Fruit fly (Drosophila melanogaster): ENCODE data around the gene CG12502.

Gene CG12502

dm6 chr3L:857063-858015 is 7.9 kb upstream of the CG12502 start, which contains the start of gene dpr20 (continued):
- TF ChIP-seq ken (GFP tag; IDR thresholded peaks at IDR 0.05) (peak; percentile 88), lola (GFP tag; optimal IDR thresholded peaks at IDR 0.05) (peak in 1 of 3 experiments; percentile 35), Ptx1 (GFP tag; IDR thresholded peaks at IDR 0.05) (peak; percentile 92), pnt (GFP tag; optimal IDR thresholded peaks at IDR 0.05) (peak; percentile 56), HmgD (GFP tag; optimal IDR thresholded peaks at IDR 0.05) (peak; percentile 36), z (GFP tag; IDR thresholded peaks at IDR 0.05) (no peak), Abd-B (GFP tag; optimal IDR thresholded peaks at IDR 0.05) (peak; percentile 60), maf-S (GFP tag; optimal IDR thresholded peaks at IDR 0.05) (peak; percentile 53), CG7786 (GFP tag; optimal IDR thresholded peaks at IDR 0.05) (peak; percentile 69), PHDP (tag; optimal IDR thresholded peaks at IDR 0.05) (peak; percentile 80), ab (GFP tag; optimal IDR thresholded peaks at IDR 0.05) (peak; percentile 0), ap (GFP tag; IDR thresholded peaks at IDR 0.05) (peak; percentile 76), CG7372 (GFP tag; IDR thresholded peaks at IDR 0.05) (peak; percentile 81), CG6813 (GFP tag; optimal IDR thresholded peaks at IDR 0.05) (peak; percentile 46), Atf6 (GFP tag; IDR thresholded peaks at IDR 0.05) (peak; percentile 82), CG12391 (tag; optimal IDR thresholded peaks at IDR 0.05) (peak; percentile 72), CG32532 (GFP tag; IDR thresholded peaks at IDR 0.05) (peak; percentile 93), jumu (GFP tag; optimal IDR thresholded peaks at IDR 0.05) (peak; percentile 64), bbx (GFP tag; IDR thresholded peaks at IDR 0.05; ENCODE audit: partially characterized antibody) (no peak), zen (tag; optimal IDR thresholded peaks at IDR 0.05) (peak; percentile 41), CG7271 (tag; optimal IDR thresholded peaks at IDR 0.05) (no peak), rib (GFP tag; IDR thresholded peaks at IDR 0.05) (peak; percentile 79), bigmax (GFP tag; optimal IDR thresholded peaks at IDR 0.05) (peak; percentile 7), E2f1 (GFP tag; IDR thresholded peaks at IDR 0.05) (peak; percentile 83), jigr1 (GFP tag; IDR thresholded peaks at IDR 0.05) (peak; percentile 68; the same call in 1 of the 3 replicates), Adf1 (GFP tag; IDR thresholded peaks at IDR 0.05) (peak; percentile 53), dati (GFP tag; IDR thresholded peaks at IDR 0.05) (peak; percentile 71), CG9215 (GFP tag; IDR thresholded peaks at IDR 0.05) (peak; percentile 81), CG2712 (tag; optimal IDR thresholded peaks at IDR 0.05) (peak; percentile 60), CG34422 (GFP tag; IDR thresholded peaks at IDR 0.05) (peak; percentile 86), insv (GFP tag; optimal IDR thresholded peaks at IDR 0.05) (peak in 1 of 2 experiments; percentile 61), fu2 (GFP tag; optimal IDR thresholded peaks at IDR 0.05) (peak; percentile 69), gro (GFP tag; optimal IDR thresholded peaks at IDR 0.05) (peak; percentile 40), CG9797 (GFP tag; optimal IDR thresholded peaks at IDR 0.05) (no peak), Oaz (GFP tag; IDR thresholded peaks at IDR 0.05) (peak; percentile 74), CG11504 (tag; optimal IDR thresholded peaks at IDR 0.05) (peak; percentile 70), sima (GFP tag; optimal IDR thresholded peaks at IDR 0.05) (no peak), vnd (GFP tag; IDR thresholded peaks at IDR 0.05; ENCODE audit: partially characterized antibody) (no peak), CkIIα-i1 (GFP tag; IDR thresholded peaks at IDR 0.05) (no peak), CG1233 (GFP tag; optimal IDR thresholded peaks at IDR 0.05) (peak; percentile 34), CG15011 (GFP tag; optimal IDR thresholded peaks at IDR 0.05) (peak; percentile 58), sc (optimal IDR thresholded peaks at IDR 0.05) (no peak), sc (GFP tag; optimal IDR thresholded peaks at IDR 0.05) (peak; percentile 0), tna (GFP tag; IDR thresholded peaks at IDR 0.05; ENCODE audit: partially characterized antibody) (no peak), ci (GFP tag; IDR thresholded peaks at IDR 0.05) (peak; percentile 93), CG6272 (GFP tag; IDR thresholded peaks at IDR 0.05) (peak; percentile 84), CG18599 (GFP tag; optimal IDR thresholded peaks at IDR 0.05) (peak; percentile 94), sisA (GFP tag; IDR thresholded peaks at IDR 0.05) (peak; percentile 85), CG42726 (GFP tag; IDR thresholded peaks at IDR 0.05; ENCODE audit: partially characterized antibody) (no peak)
